Worm (Caenorhabditis elegans) whole organism, mixed stage, embryonic: ENCODE results near the gene bed-3.
"Not testable (repeated sequence)": the region's sequence is repeated elsewhere in the genome, so short reads cannot be mapped to it uniquely, and the experiment has no call there.

Experiments used
- ceh-43 ChIP-seq: fragments of 200-800 bp; sonication (Bioruptor generic); optimal IDR thresholded peaks from 2 replicates; lab custom pipeline; 2018; ENCODE audit warnings: mild to moderate bottlenecking, missing genetic modification characterization, moderate library complexity, missing compliant biosample characterization
- elt-1 ChIP-seq: sonication (generic microtip); optimal IDR thresholded peaks from 2 replicates; lab custom pipeline; 2017; ENCODE audit warnings: missing genetic modification characterization, mild to moderate bottlenecking, missing compliant biosample characterization, antibody characterized with exemption, moderate library complexity, borderline replicate concordance; ENCODE audit not compliant: insufficient read depth
- ham-2 ChIP-seq: fragments of 200-800 bp; sonication (Bioruptor generic); optimal IDR thresholded peaks from 2 replicates; lab custom pipeline; 2018; ENCODE audit warnings: mild to moderate bottlenecking, missing genetic modification characterization, missing compliant biosample characterization
- lin-13 ChIP-seq: fragments of 150-350 bp; optimal IDR thresholded peaks from 2 replicates; lab custom pipeline; 2014; ENCODE audit warnings: missing biosample characterization, missing genetic modification characterization
- lsy-2 ChIP-seq: fragments of 150-350 bp; optimal IDR thresholded peaks from 2 replicates; lab custom pipeline; 2014; ENCODE audit warnings: missing biosample characterization, missing genetic modification characterization
- nhr-237 ChIP-seq: fragments of 150-350 bp; optimal IDR thresholded peaks from 2 replicates; lab custom pipeline; 2014; ENCODE audit warnings: missing biosample characterization, missing genetic modification characterization
- nhr-76 ChIP-seq: sonication (generic microtip); optimal IDR thresholded peaks from 2 replicates; lab custom pipeline; 2017; ENCODE audit warnings: missing biosample characterization, missing genetic modification characterization
- snpc-4 ChIP-seq: fragments of 150-350 bp; optimal IDR thresholded peaks from 2 replicates; lab custom pipeline; 2014; ENCODE audit warnings: missing biosample characterization, missing genetic modification characterization

- not testable (repeated sequence) for TF ChIP-seq lin-13 (tag; lab: Kevin White, UChicago); lsy-2; nhr-237 (tag; lab: Kevin White, UChicago); nhr-76; snpc-4 (tag; lab: Kevin White, UChicago); ham-2 (GFP tag; lab: Kevin White, UChicago); elt-1 (tag; lab: Kevin White, UChicago); ceh-43 (GFP tag; lab: Kevin White, UChicago)
Observed at ce11 chrIV:9893649-9894048, 22.7 kb upstream of the bed-3 start, which contains the start of gene sss-1.
